Fruit fly (Drosophila melanogaster): Measurements from ENCODE around the gene Fmr1.
A peak's percentile ranks its signal among the peaks of the same experiment; 100 is the strongest.

DNA sequence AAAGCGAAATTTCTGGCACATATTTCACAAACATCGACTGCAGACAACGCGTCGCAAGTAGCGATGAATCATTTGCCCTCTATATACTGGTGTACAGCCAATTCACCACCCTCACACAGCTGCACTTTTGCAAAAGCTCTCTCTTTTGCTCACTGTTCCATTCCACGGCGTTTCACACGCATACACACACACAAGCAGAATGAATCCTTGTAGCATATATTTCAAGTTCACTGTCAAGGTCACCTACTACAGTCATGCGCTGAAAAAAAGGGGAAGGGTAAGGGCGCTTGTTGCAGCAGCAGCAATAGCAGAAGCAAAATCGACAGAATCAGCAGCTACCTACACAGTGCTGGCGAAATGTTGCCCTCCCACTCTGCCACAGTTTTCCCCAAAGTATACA lies 29.2 kb downstream of the Fmr1 start:
- no peak for TF ChIP-seq jim (GFP tag; optimal IDR thresholded peaks at IDR 0.05)
- TF ChIP-seq dmrt93B (GFP tag; optimal IDR thresholded peaks at IDR 0.05) = no peak
- TF ChIP-seq OdsH (GFP tag; optimal IDR thresholded peaks at IDR 0.05) = peak; percentile 6
- TF ChIP-seq Mio (GFP tag; optimal IDR thresholded peaks at IDR 0.05) = no peak
- no peak for TF ChIP-seq Hnf4 (GFP tag; optimal IDR thresholded peaks at IDR 0.05)
- TF ChIP-seq Jra (GFP tag; optimal IDR thresholded peaks at IDR 0.05) = peak; percentile 1
- no peak for TF ChIP-seq psq (GFP tag; optimal IDR thresholded peaks at IDR 0.05)
- no peak for TF ChIP-seq Abd-B (GFP tag; optimal IDR thresholded peaks at IDR 0.05)
- TF ChIP-seq dsf (GFP tag; optimal IDR thresholded peaks at IDR 0.05; ENCODE audit: borderline replicate concordance) = no peak
- no peak for TF ChIP-seq usp (GFP tag; optimal IDR thresholded peaks at IDR 0.05)
- peak; percentile 33 for TF ChIP-seq fru (GFP tag; optimal IDR thresholded peaks at IDR 0.05)
- no peak for TF ChIP-seq HLH106 (tag; optimal IDR thresholded peaks at IDR 0.05)
- no peak for TF ChIP-seq ey (GFP tag; optimal IDR thresholded peaks at IDR 0.05)
